Worm (Caenorhabditis elegans): ENCODE measurements around the gene T13C2.2.

T13C2.2 gene

ce11 chrII:6828073-6828900, 36.3 kb downstream of the T13C2.2 start:
- TF ChIP-seq F57A8.1 (GFP tag; optimal IDR thresholded peaks at IDR 0.05) (no peak), pbrm-1 (GFP tag; IDR thresholded peaks at IDR 0.05) (0 out of 2 replicates have a peak, but pooled peaks have one; percentile 20), ztf-25 (GFP tag; IDR thresholded peaks at IDR 0.05) (no peak), zfh-2 (GFP tag; conservative IDR thresholded peaks at IDR 0.05) (peak; percentile 84), F37B4.10 (GFP tag; IDR thresholded peaks at IDR 0.05) (0 out of 2 replicates have a peak, but pooled peaks have one; percentile 76), ceh-27 (GFP tag; optimal IDR thresholded peaks at IDR 0.05) (peak; percentile 40), ztf-22 (GFP tag; optimal IDR thresholded peaks at IDR 0.05) (no peak), cebp-1 (GFP tag; IDR thresholded peaks at IDR 0.05) (no peak), cebp-1 (tag; optimal IDR thresholded peaks at IDR 0.05) (no peak), athp-1 (tag; optimal IDR thresholded peaks at IDR 0.05) (no peak), mxl-1 (tag; optimal IDR thresholded peaks at IDR 0.05) (no peak), madf-10 (tag; optimal IDR thresholded peaks at IDR 0.05) (no peak)

- 0 out of 2 replicates have a peak, but pooled peaks have one; percentile 22 for TF ChIP-seq dox-1 (GFP tag; IDR thresholded peaks at IDR 0.05)
- TF ChIP-seq ceh-58 (GFP tag; IDR thresholded peaks at IDR 0.05) = no peak
- TF ChIP-seq attf-6 (GFP tag; IDR thresholded peaks at IDR 0.05) = no peak
- TF ChIP-seq rpc-1 (optimal IDR thresholded peaks at IDR 0.05) = no peak
- TF ChIP-seq rpc-1 (tag; optimal IDR thresholded peaks at IDR 0.05) = no peak
- no peak for TF ChIP-seq Y56A3A.18 (GFP tag; IDR thresholded peaks at IDR 0.05)
- TF ChIP-seq lsl-1 (GFP tag; optimal IDR thresholded peaks at IDR 0.05) = no peak
- no peak for TF ChIP-seq cebp-1 (GFP tag; IDR thresholded peaks at IDR 0.05)
- peak; percentile 62 for TF ChIP-seq cebp-1 (tag; optimal IDR thresholded peaks at IDR 0.05)
- peak; percentile 49; the same call in 1 of the 2 replicates for TF ChIP-seq hmg-1.2 (GFP tag; IDR thresholded peaks at IDR 0.05)
- TF ChIP-seq F10E7.11 (tag; optimal IDR thresholded peaks at IDR 0.05) = no peak
- TF ChIP-seq repo-1 (tag; optimal IDR thresholded peaks at IDR 0.05) = no peak
- TF ChIP-seq zim-3 (tag; optimal IDR thresholded peaks at IDR 0.05) = no peak
- no peak for TF ChIP-seq Y95B8A.8 (GFP tag; IDR thresholded peaks at IDR 0.05)
- no peak for TF ChIP-seq fkh-3 (tag; optimal IDR thresholded peaks at IDR 0.05)
- TF ChIP-seq nhr-80 (tag; optimal IDR thresholded peaks at IDR 0.05) = peak; percentile 74
- no peak for TF ChIP-seq F37B4.10 (GFP tag; IDR thresholded peaks at IDR 0.05)
- no peak for TF ChIP-seq K12H6.12 (tag; optimal IDR thresholded peaks at IDR 0.05)
- no peak for TF ChIP-seq bed-1 (GFP tag; IDR thresholded peaks at IDR 0.05)
- TF ChIP-seq lin-35 (GFP tag; optimal IDR thresholded peaks at IDR 0.05) = no peak
- no peak for TF ChIP-seq attf-5 (GFP tag; optimal IDR thresholded peaks at IDR 0.05)
- no peak for TF ChIP-seq F55B11.4 (tag; optimal IDR thresholded peaks at IDR 0.05; ENCODE audit: borderline replicate concordance, insufficient read depth)
- TF ChIP-seq C17E4.6 (GFP tag; IDR thresholded peaks at IDR 0.05) = no peak
- no peak for TF ChIP-seq snpc-3.4 (tag; optimal IDR thresholded peaks at IDR 0.05)
- TF ChIP-seq K11D2.4 (GFP tag; IDR thresholded peaks at IDR 0.05) = no peak
- no peak for TF ChIP-seq bed-2 (GFP tag; IDR thresholded peaks at IDR 0.05)
- no peak for TF ChIP-seq Y53F4B.3 (GFP tag; IDR thresholded peaks at IDR 0.05)
- no peak for TF ChIP-seq rec-8 (tag; optimal IDR thresholded peaks at IDR 0.05)
- TF ChIP-seq unc-62 (GFP tag; optimal IDR thresholded peaks at IDR 0.05) = peak; percentile 79
- no peak for TF ChIP-seq snpc-4 (GFP tag; optimal IDR thresholded peaks at IDR 0.05)
- peak in 1 of 4 experiments; percentile 2 for TF ChIP-seq snpc-4 (tag; optimal IDR thresholded peaks at IDR 0.05)
These were observed 37.1 kb downstream of the T13C2.2 start for ce11 chrII:6829108-6829507.
